Worm (Caenorhabditis elegans) whole organism, L3 larva: ENCODE measurements around the gene mrpl-50.
A peak's percentile ranks its signal among the peaks of the same experiment; 100 is the strongest.

Experiments
- R02D3.7 ChIP-seq: fragments of 150-350 bp; optimal IDR thresholded peaks from 2 replicates; lab custom pipeline; 2014; ENCODE audit warnings: missing biosample characterization, missing genetic modification characterization
- ZK546.5 ChIP-seq: sonication (generic microtip); optimal IDR thresholded peaks from 2 replicates; lab custom pipeline; 2017; ENCODE audit warnings: missing biosample characterization, missing genetic modification characterization
- aly-2 ChIP-seq: fragments of 150-350 bp; optimal IDR thresholded peaks from 2 replicates; lab custom pipeline; 2014; ENCODE audit warnings: missing biosample characterization, missing genetic modification characterization
- ama-1 ChIP-seq: fragments of 150-350 bp; optimal IDR thresholded peaks from 2 replicates; lab custom pipeline; 2018
- ceh-16 ChIP-seq: sonication (generic microtip); optimal IDR thresholded peaks from 2 replicates; lab custom pipeline; 2017; ENCODE audit warnings: missing biosample characterization, missing genetic modification characterization
- ceh-82 ChIP-seq: fragments of 150-350 bp; optimal IDR thresholded peaks from 2 replicates; lab custom pipeline; 2014; ENCODE audit warnings: missing biosample characterization, missing genetic modification characterization
- daf-12 ChIP-seq: fragments of 150-350 bp; optimal IDR thresholded peaks from 2 replicates; lab custom pipeline; 2014; ENCODE audit warnings: missing biosample characterization, missing genetic modification reagents, missing genetic modification characterization
- egl-27 ChIP-seq: sonication (generic microtip); optimal IDR thresholded peaks from 4 replicates; lab custom pipeline; 2017; ENCODE audit warnings: missing biosample characterization, missing genetic modification reagents, missing genetic modification characterization
- elt-1 ChIP-seq: fragments of 150-350 bp; optimal IDR thresholded peaks from 2 replicates; lab custom pipeline; 2014; ENCODE audit warnings: missing biosample characterization, missing genetic modification characterization
- elt-2 ChIP-seq: sonication (generic microtip); optimal IDR thresholded peaks from 2 replicates; lab custom pipeline; 2016; ENCODE audit warnings: missing genetic modification reagents, mild to moderate bottlenecking, missing genetic modification characterization, missing compliant biosample characterization
- elt-3 ChIP-seq, 3 experiments: fragments of 150-350 bp in 1 of 3; sonication (generic microtip) in 2 of 3; optimal IDR thresholded peaks; 2 replicates in 2 of 3; 4 replicates in 1 of 3; lab custom pipeline; 2014 to 2017; ENCODE audit warnings: missing biosample characterization in 3 of 3, missing genetic modification characterization in 3 of 3
- fkh-10 ChIP-seq: sonication (generic microtip); optimal IDR thresholded peaks from 2 replicates; lab custom pipeline; 2017; ENCODE audit warnings: missing biosample characterization, missing genetic modification reagents, missing genetic modification characterization
- fkh-2 ChIP-seq: fragments of 150-350 bp; optimal IDR thresholded peaks from 2 replicates; lab custom pipeline; 2014; ENCODE audit warnings: missing biosample characterization, missing genetic modification reagents, missing genetic modification characterization
- fos-1 ChIP-seq: fragments of 150-350 bp; optimal IDR thresholded peaks from 2 replicates; lab custom pipeline; 2014; ENCODE audit warnings: missing biosample characterization, missing genetic modification characterization
- hmg-11 ChIP-seq: sonication (generic microtip); optimal IDR thresholded peaks from 2 replicates; lab custom pipeline; 2016; ENCODE audit warnings: missing genetic modification characterization, missing compliant biosample characterization
- jun-1 ChIP-seq: fragments of 150-350 bp; optimal IDR thresholded peaks from 2 replicates; lab custom pipeline; 2014; ENCODE audit warnings: missing biosample characterization, missing genetic modification reagents, missing genetic modification characterization
- lin-39 ChIP-seq: fragments of 150-350 bp; optimal IDR thresholded peaks from 2 replicates; lab custom pipeline; 2018; ENCODE audit warnings: missing biosample characterization, missing genetic modification reagents, missing genetic modification characterization
- lsy-12 ChIP-seq: sonication (generic microtip); optimal IDR thresholded peaks from 2 replicates; lab custom pipeline; 2016; ENCODE audit warnings: mild to moderate bottlenecking, missing genetic modification characterization, missing compliant biosample characterization
- mdl-1 ChIP-seq: fragments of 150-350 bp; optimal IDR thresholded peaks from 2 replicates; lab custom pipeline; 2014; ENCODE audit warnings: missing biosample characterization, missing genetic modification characterization
- mml-1 ChIP-seq: fragments of 150-350 bp; sonication (generic microtip); optimal IDR thresholded peaks from 3 replicates; lab custom pipeline; 2014; ENCODE audit warnings: missing biosample characterization, missing genetic modification characterization
- nfya-1 ChIP-seq: sonication (generic microtip); optimal IDR thresholded peaks from 2 replicates; lab custom pipeline; 2017; ENCODE audit warnings: missing genetic modification characterization, mild to moderate bottlenecking, missing compliant biosample characterization, antibody characterized with exemption, moderate library complexity; ENCODE audit not compliant: insufficient read depth
- nhr-23 ChIP-seq: fragments of 150-350 bp; optimal IDR thresholded peaks from 2 replicates; lab custom pipeline; 2014; ENCODE audit warnings: missing biosample characterization, missing genetic modification reagents, missing genetic modification characterization
- nhr-28 ChIP-seq: fragments of 150-350 bp; optimal IDR thresholded peaks from 2 replicates; lab custom pipeline; 2014; ENCODE audit warnings: missing biosample characterization, missing genetic modification characterization
- nhr-67 ChIP-seq: fragments of 150-350 bp; optimal IDR thresholded peaks from 2 replicates; lab custom pipeline; 2014; ENCODE audit warnings: missing biosample characterization, missing genetic modification characterization
- nhr-77 ChIP-seq: fragments of 150-350 bp; optimal IDR thresholded peaks from 2 replicates; lab custom pipeline; 2014; ENCODE audit warnings: missing biosample characterization, missing genetic modification characterization
- pha-4 ChIP-seq: fragments of 150-350 bp; optimal IDR thresholded peaks from 2 replicates; lab custom pipeline; 2014; ENCODE audit warnings: missing biosample characterization, missing genetic modification reagents, missing genetic modification characterization
- pqm-1 ChIP-seq: fragments of 150-350 bp; optimal IDR thresholded peaks from 2 replicates; lab custom pipeline; 2017; ENCODE audit warnings: missing biosample characterization, missing genetic modification characterization, inconsistent platforms
- sea-2 ChIP-seq: fragments of 150-350 bp; sonication (generic microtip); optimal IDR thresholded peaks from 4 replicates; lab custom pipeline; 2014; ENCODE audit warnings: missing biosample characterization, missing genetic modification reagents, missing genetic modification characterization
- skn-1 ChIP-seq: fragments of 150-350 bp; optimal IDR thresholded peaks from 2 replicates; lab custom pipeline; 2014; ENCODE audit warnings: missing biosample characterization, missing genetic modification characterization
- snpc-4 ChIP-seq: fragments of 150-350 bp; optimal IDR thresholded peaks from 2 replicates; lab custom pipeline; 2014; ENCODE audit warnings: missing biosample characterization, missing genetic modification characterization
- tbx-2 ChIP-seq: sonication (generic microtip); optimal IDR thresholded peaks from 2 replicates; lab custom pipeline; 2016; ENCODE audit warnings: mild to moderate bottlenecking, missing genetic modification characterization, missing compliant biosample characterization
- unc-62 ChIP-seq: fragments of 150-350 bp; sonication (generic microtip); optimal IDR thresholded peaks from 4 replicates; lab custom pipeline; 2014; ENCODE audit warnings: missing biosample characterization, missing genetic modification reagents, missing genetic modification characterization
- zag-1 ChIP-seq: fragments of 150-350 bp; optimal IDR thresholded peaks from 2 replicates; lab custom pipeline; 2014; ENCODE audit warnings: missing biosample characterization, missing genetic modification characterization
- ztf-11 ChIP-seq: fragments of 150-350 bp; optimal IDR thresholded peaks from 2 replicates; lab custom pipeline; 2014; ENCODE audit warnings: missing biosample characterization, missing genetic modification characterization
- ztf-4 ChIP-seq: fragments of 150-350 bp; optimal IDR thresholded peaks from 2 replicates; lab custom pipeline; 2014; ENCODE audit warnings: missing biosample characterization, missing genetic modification characterization

mrpl-50 gene

ce11 chrII:8920315-8920714, 9.3 kb upstream of the mrpl-50 start:
- no peak for TF ChIP-seq lin-39 (tag; lab: Kevin White, UChicago)
- TF ChIP-seq pha-4 (tag; lab: Kevin White, UChicago): peak; percentile 27
- TF ChIP-seq elt-3 (tag; optimal IDR thresholded peaks at IDR 0.05; lab: Kevin White, UChicago): no peak

- TF ChIP-seq ztf-11 (no peak), pqm-1 (tag; lab: Kevin White, UChicago) (no peak), nhr-67 (tag; lab: Kevin White, UChicago) (no peak), unc-62 (no peak), ceh-82 (tag; lab: Kevin White, UChicago) (no peak), ZK546.5 (tag; lab: Kevin White, UChicago) (no peak), fkh-10 (GFP tag; lab: Kevin White, UChicago) (no peak), aly-2 (tag; lab: Kevin White, UChicago) (no peak), elt-1 (no peak)
- TF ChIP-seq, all 47 proteins: peak for 0
Measured at ce11 chrII:8920955-8921354, 8.7 kb upstream of the mrpl-50 start.

DNA sequence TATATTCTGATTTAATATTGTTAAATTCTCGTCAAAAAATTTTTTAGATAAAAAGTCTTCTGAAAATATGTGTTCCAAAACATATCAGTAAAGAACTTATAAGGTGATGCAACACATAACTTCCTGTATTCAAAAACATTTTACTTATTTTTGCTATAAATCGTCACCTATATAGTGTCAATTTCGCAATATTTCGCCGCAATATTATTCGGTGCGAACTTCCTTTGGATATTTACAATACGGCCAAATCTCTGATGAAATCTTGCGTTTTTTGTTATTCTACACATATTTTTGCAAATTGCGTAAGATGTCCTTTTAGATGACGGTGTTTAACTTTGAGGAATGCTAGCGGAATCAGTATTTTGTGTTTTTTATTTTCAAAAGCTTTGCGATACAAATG, 8.2 kb upstream of the mrpl-50 start:
- no peak for TF ChIP-seq jun-1 (tag; lab: Kevin White, UChicago)
- TF ChIP-seq nhr-77 (tag; lab: Kevin White, UChicago): no peak
- TF ChIP-seq nhr-23: no peak
- TF ChIP-seq ceh-16 (tag; lab: Kevin White, UChicago): no peak
- no peak for TF ChIP-seq ztf-4
- TF ChIP-seq unc-62: no peak
- no peak for TF ChIP-seq lsy-12
- no peak for TF ChIP-seq ZK546.5 (tag; lab: Kevin White, UChicago)
- TF ChIP-seq fkh-2 (tag; lab: Kevin White, UChicago): no peak
- no peak for TF ChIP-seq ama-1 (lab: Kevin White, UChicago)
- TF ChIP-seq R02D3.7 (tag; lab: Kevin White, UChicago): no peak
- TF ChIP-seq snpc-4 (tag; lab: Kevin White, UChicago): no peak
- TF ChIP-seq mml-1 (tag; lab: Kevin White, UChicago): no peak
- no peak for TF ChIP-seq tbx-2 (tag; lab: Kevin White, UChicago)
- no peak for TF ChIP-seq daf-12 (tag; lab: Kevin White, UChicago)
- TF ChIP-seq skn-1 (tag; lab: Kevin White, UChicago): no peak
- TF ChIP-seq egl-27: no peak

DNA sequence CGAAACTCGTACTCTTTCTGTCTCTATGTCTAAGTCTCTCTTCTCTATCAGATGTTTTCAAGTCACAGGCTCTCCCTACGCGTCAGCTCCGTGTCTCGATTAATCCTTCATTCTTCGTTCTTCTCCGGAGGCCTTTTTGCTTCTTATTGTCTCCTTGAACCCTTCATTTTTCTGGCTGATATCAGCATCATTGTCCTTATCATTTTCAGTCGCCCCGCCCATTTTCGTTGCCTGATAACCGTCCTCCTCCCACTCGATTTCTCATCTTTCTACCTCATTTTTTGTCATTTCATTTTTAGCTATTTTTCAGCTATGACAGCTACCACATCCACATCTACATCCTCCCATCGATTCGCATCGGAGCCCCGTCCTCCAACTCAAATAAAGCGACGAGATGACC, 7.5 kb upstream of the mrpl-50 start, which contains the start of gene B0457.6:
TSS of gene B0457.6 (plus strand) at position 284 of the 400 bp plus-strand sequence.
- TF ChIP-seq elt-2 (tag; lab: Kevin White, UChicago) (peak; percentile 77), lin-39 (tag; lab: Kevin White, UChicago) (peak; percentile 43), pha-4 (tag; lab: Kevin White, UChicago) (no peak), ztf-11 (no peak), pqm-1 (tag; lab: Kevin White, UChicago) (peak; percentile 70), fos-1 (tag; lab: Kevin White, UChicago) (no peak), zag-1 (tag; lab: Kevin White, UChicago) (no peak), hmg-11 (tag; lab: Kevin White, UChicago) (peak; percentile 36), nhr-28 (tag; lab: Kevin White, UChicago) (no peak), nhr-23 (no peak), nfya-1 (peak; percentile 45)

- TF ChIP-seq pqm-1 (tag; lab: Kevin White, UChicago) (peak; percentile 62), tbx-2 (tag; lab: Kevin White, UChicago) (no peak), elt-2 (tag; lab: Kevin White, UChicago) (peak; percentile 39), nfya-1 (no peak), ama-1 (lab: Kevin White, UChicago) (no peak), snpc-4 (tag; lab: Kevin White, UChicago) (no peak), fos-1 (tag; lab: Kevin White, UChicago) (no peak), nhr-77 (tag; lab: Kevin White, UChicago) (no peak), fkh-2 (tag; lab: Kevin White, UChicago) (no peak), mdl-1 (no peak), sea-2 (GFP tag; lab: Kevin White, UChicago) (no peak)
Measured at ce11 chrII:8923187-8923586, 6.5 kb upstream of the mrpl-50 start.
